Worm (Caenorhabditis elegans): ENCODE data around the gene F01D4.5.

DNA sequence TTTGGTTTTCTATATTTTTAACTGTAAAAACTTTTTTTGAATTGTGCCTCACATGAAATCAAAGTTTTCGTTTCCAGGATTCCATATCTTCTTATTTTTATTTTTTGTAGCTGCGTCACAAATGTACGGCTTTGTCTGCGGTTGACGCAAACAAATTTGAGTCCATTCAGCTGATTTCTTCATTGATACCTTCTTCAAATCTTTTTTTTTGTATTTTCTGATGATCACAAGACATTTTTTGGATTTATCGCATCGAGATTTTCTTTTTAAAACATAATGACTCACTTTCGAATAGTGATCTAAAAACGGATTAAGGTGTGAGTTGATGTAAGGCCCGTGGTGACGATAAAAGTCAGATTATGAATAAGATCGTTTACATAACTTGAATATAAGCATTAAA, 35.2 kb upstream of the F01D4.5 start:
- TF ChIP-seq unc-86 (tag; optimal IDR thresholded peaks at IDR 0.05) (no peak), sptf-1 (tag; optimal IDR thresholded peaks at IDR 0.05) (no peak), lir-3 (tag; optimal IDR thresholded peaks at IDR 0.05; ENCODE audit: poor library complexity) (no peak), ama-1 (optimal IDR thresholded peaks at IDR 0.05) (no peak), zag-1 (tag; optimal IDR thresholded peaks at IDR 0.05) (no peak), fkh-10 (GFP tag; optimal IDR thresholded peaks at IDR 0.05) (no peak), fos-1 (tag; optimal IDR thresholded peaks at IDR 0.05) (no peak), lin-39 (tag; optimal IDR thresholded peaks at IDR 0.05) (no peak), hlh-17 (GFP tag; optimal IDR thresholded peaks at IDR 0.05; ENCODE audit: borderline replicate concordance) (no peak), elt-2 (tag; optimal IDR thresholded peaks at IDR 0.05) (no peak)
